Worm (Caenorhabditis elegans): ENCODE measurements around the gene mig-38.

The mig-38 gene

DNA sequence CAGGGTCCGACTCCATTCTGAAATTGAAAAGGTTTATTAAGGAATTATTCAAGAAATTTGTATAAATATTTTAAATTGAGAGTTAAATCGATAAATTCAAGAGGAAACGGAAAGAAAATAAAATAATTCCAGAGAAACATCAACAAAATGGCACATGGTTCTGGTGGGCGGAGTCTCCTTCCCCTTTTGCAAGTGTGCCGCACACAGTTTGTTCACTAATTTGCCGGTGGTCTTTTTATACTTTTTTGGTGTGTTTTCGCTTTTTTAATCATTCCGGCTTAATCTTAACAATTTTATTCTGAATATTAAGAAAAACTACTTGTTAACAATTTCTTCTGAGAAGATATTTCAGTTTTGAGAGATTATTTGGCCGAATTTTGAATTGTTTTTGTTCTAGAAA is 10.9 kb downstream of the mig-38 start, which contains the start of the genes ragc-1 and Y24F12A.1:
TSS of gene ragc-1 (minus strand) at position 25 of the 400 bp plus-strand sequence.
TSS of gene Y24F12A.1 (plus strand) at position 346 of the 400 bp plus-strand sequence.
- TF ChIP-seq ztf-7 (tag; optimal IDR thresholded peaks at IDR 0.05) (no peak), lin-38 (GFP tag; IDR thresholded peaks at IDR 0.05) (peak; percentile 51), D1046.2 (GFP tag; IDR thresholded peaks at IDR 0.05) (no peak), egl-43 (GFP tag; IDR thresholded peaks at IDR 0.05) (no peak), nhr-76 (tag; optimal IDR thresholded peaks at IDR 0.05) (no peak), nhr-48 (tag; optimal IDR thresholded peaks at IDR 0.05) (no peak), mdt-29 (GFP tag; IDR thresholded peaks at IDR 0.05) (no peak), vab-7 (GFP tag; IDR thresholded peaks at IDR 0.05) (no peak), mxl-2 (GFP tag; conservative IDR thresholded peaks at IDR 0.05) (no peak), Y5F2A.4 (GFP tag; optimal IDR thresholded peaks at IDR 0.05) (no peak), daf-16 (GFP tag; optimal IDR thresholded peaks at IDR 0.05) (no peak), daf-16 (tag; optimal IDR thresholded peaks at IDR 0.05) (peak; percentile 57), mep-1 (tag; optimal IDR thresholded peaks at IDR 0.05) (peak; percentile 76), hlh-30 (tag; optimal IDR thresholded peaks at IDR 0.05; ENCODE audit: insufficient read depth) (peak; percentile 82), dve-1 (tag; optimal IDR thresholded peaks at IDR 0.05; ENCODE audit: insufficient read depth) (peak; percentile 74), lin-15B (tag; optimal IDR thresholded peaks at IDR 0.05) (no peak), mdl-1 (tag; optimal IDR thresholded peaks at IDR 0.05) (peak in 1 of 2 experiments; percentile 77), ama-1 (optimal IDR thresholded peaks at IDR 0.05) (no peak), nhr-77 (tag; optimal IDR thresholded peaks at IDR 0.05) (peak; percentile 27), nhr-25 (tag; optimal IDR thresholded peaks at IDR 0.05; ENCODE audit: borderline replicate concordance, insufficient read depth) (no peak), aha-1 (tag) (no peak), nhr-28 (tag; optimal IDR thresholded peaks at IDR 0.05) (peak; percentile 31), set-16 (GFP tag; IDR thresholded peaks at IDR 0.05) (no peak), nhr-41 (GFP tag; IDR thresholded peaks at IDR 0.05) (no peak), gei-8 (GFP tag; optimal IDR thresholded peaks at IDR 0.05) (no peak), rbr-2 (tag; optimal IDR thresholded peaks at IDR 0.05) (peak; percentile 15), snpc-4 (tag; optimal IDR thresholded peaks at IDR 0.05) (no peak), unc-39 (tag; optimal IDR thresholded peaks at IDR 0.05) (no peak), pha-4 (GFP tag; IDR thresholded peaks at IDR 0.05) (no peak), pha-4 (tag; optimal IDR thresholded peaks at IDR 0.05) (peak; percentile 51), T20F7.1 (GFP tag; optimal IDR thresholded peaks at IDR 0.05) (peak; percentile 3), tra-1 (GFP tag; IDR thresholded peaks at IDR 0.05) (no peak), F10B5.3 (tag; optimal IDR thresholded peaks at IDR 0.05) (no peak), saeg-2 (GFP tag; IDR thresholded peaks at IDR 0.05) (no peak), mes-2 (tag; optimal IDR thresholded peaks at IDR 0.05; ENCODE audit: poor library complexity, severe bottlenecking) (peak; percentile 83), T26A8.4 (GFP tag; IDR thresholded peaks at IDR 0.05) (no peak), ztf-11 (tag; optimal IDR thresholded peaks at IDR 0.05) (no peak), dpl-1 (GFP tag; optimal IDR thresholded peaks at IDR 0.05) (peak; percentile 46), lir-3 (tag; optimal IDR thresholded peaks at IDR 0.05) (no peak), jun-1 (tag; optimal IDR thresholded peaks at IDR 0.05) (no peak), nhr-42 (GFP tag; IDR thresholded peaks at IDR 0.05) (no peak), nhr-11 (tag; optimal IDR thresholded peaks at IDR 0.05) (no peak), nhr-6 (tag; optimal IDR thresholded peaks at IDR 0.05) (peak; percentile 31), mxl-3 (GFP tag; optimal IDR thresholded peaks at IDR 0.05) (peak; percentile 78), sdz-12 (GFP tag; optimal IDR thresholded peaks at IDR 0.05) (no peak), tag-97 (GFP tag; IDR thresholded peaks at IDR 0.05) (no peak), daf-19 (GFP tag; conservative IDR thresholded peaks at IDR 0.05) (no peak), R02D3.7 (tag; optimal IDR thresholded peaks at IDR 0.05) (no peak), pqm-1 (tag; optimal IDR thresholded peaks at IDR 0.05) (no peak), dmd-9 (GFP tag; IDR thresholded peaks at IDR 0.05) (no peak), ctbp-1 (GFP tag; IDR thresholded peaks at IDR 0.05) (no peak), ces-1 (GFP tag; optimal IDR thresholded peaks at IDR 0.05) (no peak), lin-13 (GFP tag; optimal IDR thresholded peaks at IDR 0.05) (no peak)
